Worm (Caenorhabditis elegans): ENCODE data around the gene pat-2.

pat-2 gene

ce11 chrIII:8824556-8824955 is 5.9 kb downstream of the pat-2 start:
- TF ChIP-seq aha-1 (tag) (peak; percentile 93), zag-1 (tag; optimal IDR thresholded peaks at IDR 0.05) (no peak), Y105C5A.15 (GFP tag; IDR thresholded peaks at IDR 0.05) (no peak)

ce11 chrIII:8827128-8827527 is 8.4 kb downstream of the pat-2 start, which contains the start of gene F54F2.9:
F54F2.9 (minus strand) TSS chrIII:8827228.
- no peak for TF ChIP-seq daf-8 (GFP tag; IDR thresholded peaks at IDR 0.05)
- no peak for TF ChIP-seq ceh-20 (GFP tag; IDR thresholded peaks at IDR 0.05)
- TF ChIP-seq daf-12 (tag; optimal IDR thresholded peaks at IDR 0.05) = no peak
- no peak for TF ChIP-seq ama-1 (optimal IDR thresholded peaks at IDR 0.05)
- TF ChIP-seq hmg-1.1 (GFP tag; IDR thresholded peaks at IDR 0.05) = no peak
- TF ChIP-seq dmd-9 (GFP tag; IDR thresholded peaks at IDR 0.05) = no peak
- TF ChIP-seq daf-16 (GFP tag; optimal IDR thresholded peaks at IDR 0.05) = no peak
- TF ChIP-seq daf-16 (tag; optimal IDR thresholded peaks at IDR 0.05) = no peak
- no peak for TF ChIP-seq aly-2 (tag; optimal IDR thresholded peaks at IDR 0.05)
- no peak for TF ChIP-seq dpl-1 (GFP tag; optimal IDR thresholded peaks at IDR 0.05)
- TF ChIP-seq lin-1 (GFP tag; IDR thresholded peaks at IDR 0.05) = no peak

DNA sequence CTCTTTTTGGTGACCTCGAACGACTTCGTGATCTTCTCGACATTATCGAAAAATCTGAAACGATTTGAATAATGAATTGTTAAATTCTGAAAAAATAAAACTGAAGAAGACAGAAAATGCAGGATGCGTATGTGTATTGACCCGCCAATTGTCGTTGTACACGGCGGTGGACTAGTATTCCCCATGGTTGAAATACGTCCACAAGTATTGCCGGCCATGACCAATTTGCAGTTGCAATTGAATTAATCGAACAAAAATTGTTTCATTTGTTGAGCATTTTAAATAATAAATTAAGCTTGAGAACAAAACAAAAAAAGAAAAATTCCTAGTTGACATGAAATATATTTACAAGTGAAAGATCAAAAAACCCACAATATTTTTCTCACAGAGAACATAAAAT is 10.5 kb downstream of the pat-2 start, which contains the start of gene F44E2.3:
F44E2.3 (minus strand) TSS at position 61 of the 400 bp plus-strand sequence.
- no peak for TF ChIP-seq lin-29 (GFP tag; IDR thresholded peaks at IDR 0.05)
- TF ChIP-seq daf-12 (tag; optimal IDR thresholded peaks at IDR 0.05) = no peak
- TF ChIP-seq nhr-6 (tag; optimal IDR thresholded peaks at IDR 0.05) = no peak
- TF ChIP-seq hlh-11 (tag; optimal IDR thresholded peaks at IDR 0.05) = no peak
- TF ChIP-seq lin-13 (GFP tag; optimal IDR thresholded peaks at IDR 0.05) = no peak
- TF ChIP-seq ceh-44 (GFP tag; IDR thresholded peaks at IDR 0.05) = no peak
- TF ChIP-seq hif-1 (tag; optimal IDR thresholded peaks at IDR 0.05) = peak in 1 of 2 experiments; percentile 8
- no peak for TF ChIP-seq nhr-77 (tag; optimal IDR thresholded peaks at IDR 0.05)
- peak; percentile 13 for TF ChIP-seq dpl-1 (GFP tag; optimal IDR thresholded peaks at IDR 0.05)
- no peak for TF ChIP-seq Y5F2A.4 (GFP tag; optimal IDR thresholded peaks at IDR 0.05)
- no peak for TF ChIP-seq nhr-42 (GFP tag; IDR thresholded peaks at IDR 0.05)
- TF ChIP-seq lsy-2 (tag; optimal IDR thresholded peaks at IDR 0.05) = peak in 1 of 2 experiments; percentile 44
- TF ChIP-seq duxl-1 (tag; optimal IDR thresholded peaks at IDR 0.05; ENCODE audit: poor library complexity) = no peak
- TF ChIP-seq mes-2 (tag; optimal IDR thresholded peaks at IDR 0.05; ENCODE audit: poor library complexity, severe bottlenecking) = peak; percentile 82
- no peak for TF ChIP-seq pqm-1 (tag; optimal IDR thresholded peaks at IDR 0.05)
- no peak for TF ChIP-seq unc-39 (tag; optimal IDR thresholded peaks at IDR 0.05)
- TF ChIP-seq jun-1 (tag; optimal IDR thresholded peaks at IDR 0.05) = no peak
- TF ChIP-seq mdl-1 (tag; optimal IDR thresholded peaks at IDR 0.05) = no peak
- TF ChIP-seq tag-97 (GFP tag; IDR thresholded peaks at IDR 0.05) = no peak
- no peak for TF ChIP-seq attf-4 (tag; optimal IDR thresholded peaks at IDR 0.05)
- no peak for TF ChIP-seq zfp-2 (tag; optimal IDR thresholded peaks at IDR 0.05)
- TF ChIP-seq aha-1 (tag) = no peak
- no peak for TF ChIP-seq mdt-29 (GFP tag; IDR thresholded peaks at IDR 0.05)
- no peak for TF ChIP-seq F26F4.8 (GFP tag; conservative IDR thresholded peaks at IDR 0.05)

ce11 chrIII:8831059-8831750 is 12.5 kb downstream of the pat-2 start, which contains the start of gene F44E2.10:
F44E2.10 (minus strand) TSS chrIII:8831109.
- TF ChIP-seq egl-27 (tag; optimal IDR thresholded peaks at IDR 0.05) (no peak), lsy-2 (tag; optimal IDR thresholded peaks at IDR 0.05) (peak in 1 of 2 experiments; percentile 18), ztf-11 (tag; optimal IDR thresholded peaks at IDR 0.05) (no peak)

Data from whole organism, L4 larva.